Worm (Caenorhabditis elegans): ENCODE data around the gene sdz-36.

Gene sdz-36

DNA sequence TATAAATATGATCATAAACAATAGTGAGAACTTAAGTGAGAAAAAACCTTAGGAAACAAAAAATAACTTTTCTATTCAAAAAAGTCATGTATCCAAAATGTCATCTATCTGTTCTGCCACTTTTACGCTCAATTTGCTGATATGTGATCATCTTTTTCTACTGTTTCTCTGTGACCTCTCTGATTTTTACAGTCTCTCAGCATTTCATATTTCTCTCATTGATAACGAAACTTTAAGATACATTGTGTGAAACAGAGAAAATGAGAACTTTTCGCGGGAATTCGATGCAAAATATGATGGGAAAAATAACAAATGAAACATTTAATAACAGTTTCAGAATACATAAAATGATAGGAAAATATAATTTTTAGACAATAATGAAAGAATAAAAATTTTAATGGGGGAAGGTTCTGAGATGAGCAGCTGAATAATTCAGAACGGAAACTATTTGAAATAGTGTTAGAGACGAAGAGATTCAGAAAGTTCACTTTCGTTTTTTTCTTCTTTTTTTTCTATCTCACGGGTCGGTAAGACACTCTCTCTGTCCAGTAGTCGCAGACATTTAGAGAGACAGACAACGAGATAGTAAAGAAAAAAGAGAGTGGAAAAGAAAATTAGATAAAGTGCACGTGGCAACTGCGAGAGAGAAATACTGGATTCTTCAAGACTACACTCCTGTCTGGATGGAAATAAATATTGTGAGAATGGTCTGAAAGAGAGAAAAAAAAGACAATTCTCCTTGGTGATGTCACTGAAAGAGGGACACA, 13.3 kb upstream of the sdz-36 start (continued):
- TF ChIP-seq pqm-1 (tag; optimal IDR thresholded peaks at IDR 0.05): peak; percentile 53
- no peak for TF ChIP-seq unc-130 (GFP tag; optimal IDR thresholded peaks at IDR 0.05)
- peak; percentile 39 for TF ChIP-seq lin-1 (GFP tag; IDR thresholded peaks at IDR 0.05)
- no peak for TF ChIP-seq gei-8 (GFP tag; optimal IDR thresholded peaks at IDR 0.05)
- TF ChIP-seq nhr-111 (GFP tag; optimal IDR thresholded peaks at IDR 0.05): no peak
- TF ChIP-seq mdt-29 (GFP tag; IDR thresholded peaks at IDR 0.05): no peak
- TF ChIP-seq R02D3.7 (tag; optimal IDR thresholded peaks at IDR 0.05): no peak
- peak; percentile 95 for TF ChIP-seq hlh-30 (tag; optimal IDR thresholded peaks at IDR 0.05; ENCODE audit: insufficient read depth)

DNA sequence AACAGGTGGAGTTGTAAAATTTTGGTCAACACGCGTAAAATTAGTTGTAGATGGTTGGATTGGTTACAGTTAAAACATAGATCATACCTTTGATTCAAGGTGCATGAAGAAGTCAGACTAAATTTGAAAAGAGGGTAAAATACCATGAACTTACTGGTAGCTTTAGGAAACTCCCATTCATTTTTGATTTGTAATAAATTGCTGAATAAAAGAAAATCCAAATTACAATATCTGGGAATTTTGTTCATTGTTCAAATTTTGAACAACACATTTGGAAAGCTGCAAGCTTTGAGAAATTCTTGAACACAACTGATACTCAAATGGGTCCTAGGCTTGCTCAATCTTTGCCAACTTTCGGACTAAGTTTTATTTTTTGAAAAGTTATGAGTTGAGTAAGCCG, 12.7 kb upstream of the sdz-36 start:
- no peak for TF ChIP-seq nhr-111 (GFP tag; optimal IDR thresholded peaks at IDR 0.05)
- TF ChIP-seq aha-1 (tag): peak; percentile 91
- no peak for TF ChIP-seq T26A8.4 (GFP tag; IDR thresholded peaks at IDR 0.05)

DNA sequence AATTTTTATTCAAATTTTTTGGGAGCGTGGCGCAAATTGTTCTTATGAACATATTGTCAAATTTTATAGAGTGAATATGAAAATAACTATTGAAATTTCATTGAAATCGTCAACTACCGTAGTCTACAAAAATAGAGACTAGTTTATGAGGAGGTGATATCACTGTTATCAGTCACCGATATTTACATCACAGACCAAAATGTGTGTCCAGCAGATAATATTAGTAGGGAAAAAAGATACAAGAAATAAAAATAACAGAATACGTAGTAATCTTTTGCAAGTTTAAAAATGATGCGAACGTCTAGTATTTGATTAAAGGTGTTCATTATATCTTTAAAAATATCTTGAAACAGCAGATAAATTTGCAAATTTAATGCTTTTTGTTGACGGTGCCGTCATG, 11.4 kb upstream of the sdz-36 start:
- no peak for TF ChIP-seq egl-27 (tag; optimal IDR thresholded peaks at IDR 0.05)
- no peak for TF ChIP-seq lsy-2 (tag; optimal IDR thresholded peaks at IDR 0.05)
- TF ChIP-seq daf-16 (GFP tag; optimal IDR thresholded peaks at IDR 0.05): no peak
- TF ChIP-seq daf-16 (tag; optimal IDR thresholded peaks at IDR 0.05): peak; percentile 67

DNA sequence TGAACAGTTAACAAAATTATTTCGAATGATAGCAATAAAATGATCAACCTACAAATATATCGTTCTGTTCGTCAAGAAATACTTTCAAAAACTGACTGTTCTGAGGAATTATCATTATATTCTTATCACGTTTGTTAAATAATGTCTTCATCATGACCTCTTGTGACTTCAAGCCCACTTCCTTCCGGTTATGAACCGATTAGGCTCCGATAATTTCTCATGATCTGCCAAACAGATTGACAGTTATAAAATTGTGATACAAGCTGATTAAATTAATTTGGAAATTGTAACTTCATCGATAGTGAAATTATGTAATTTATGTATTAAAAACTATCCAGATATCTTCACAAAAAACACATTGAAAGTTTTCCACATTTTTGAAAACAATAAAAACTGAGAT, 9.9 kb upstream of the sdz-36 start, which contains the start of gene ins-8:
TSS of gene ins-8 (minus strand) at position 101 of the 400 bp plus-strand sequence.
- no peak for TF ChIP-seq nhr-77 (tag; optimal IDR thresholded peaks at IDR 0.05)
- no peak for TF ChIP-seq mdt-29 (GFP tag; IDR thresholded peaks at IDR 0.05)
- no peak for TF ChIP-seq ztf-7 (tag; optimal IDR thresholded peaks at IDR 0.05)
- no peak for TF ChIP-seq tra-1 (GFP tag; IDR thresholded peaks at IDR 0.05)
- TF ChIP-seq nhr-48 (tag; optimal IDR thresholded peaks at IDR 0.05): no peak
- TF ChIP-seq ceh-82 (tag; optimal IDR thresholded peaks at IDR 0.05): no peak
- TF ChIP-seq gei-8 (GFP tag; optimal IDR thresholded peaks at IDR 0.05): no peak
- no peak for TF ChIP-seq nhr-102 (tag; optimal IDR thresholded peaks at IDR 0.05)
- TF ChIP-seq ceh-62 (tag; optimal IDR thresholded peaks at IDR 0.05): no peak
- no peak for TF ChIP-seq lir-3 (tag; optimal IDR thresholded peaks at IDR 0.05)

DNA sequence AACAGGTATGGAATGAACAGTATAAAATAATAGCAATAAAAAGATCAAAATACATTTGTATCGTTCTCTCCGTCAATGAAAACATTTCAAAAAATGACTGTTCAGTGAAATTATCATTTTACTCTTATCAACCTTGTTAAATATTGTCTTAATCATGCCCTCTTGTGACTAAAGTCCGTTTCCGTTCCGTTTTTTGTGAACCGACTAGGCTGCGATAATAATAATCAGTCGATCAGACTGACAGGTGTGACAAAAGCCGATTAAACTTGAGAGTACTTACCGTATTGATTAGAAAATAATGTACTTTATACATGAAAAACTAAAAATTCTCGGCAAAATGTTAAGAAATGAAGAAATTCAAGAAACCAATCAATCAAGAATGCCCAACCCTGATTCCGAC, 8.2 kb upstream of the sdz-36 start, which contains the start of gene ins-7:
TSS of gene ins-7 (minus strand) at position 332 of the 400 bp plus-strand sequence.
- TF ChIP-seq ZK546.5 (tag; optimal IDR thresholded peaks at IDR 0.05) (no peak), mdl-1 (tag; optimal IDR thresholded peaks at IDR 0.05) (no peak), aha-1 (tag) (no peak), mdt-29 (GFP tag; IDR thresholded peaks at IDR 0.05) (no peak), skn-1 (tag; optimal IDR thresholded peaks at IDR 0.05) (no peak), ces-1 (GFP tag; optimal IDR thresholded peaks at IDR 0.05) (no peak), ceh-44 (GFP tag; IDR thresholded peaks at IDR 0.05) (no peak), dpl-1 (GFP tag; optimal IDR thresholded peaks at IDR 0.05) (no peak), nhr-25 (tag; optimal IDR thresholded peaks at IDR 0.05; ENCODE audit: borderline replicate concordance, insufficient read depth) (no peak), zip-11 (GFP tag; IDR thresholded peaks at IDR 0.05) (no peak), tag-97 (GFP tag; IDR thresholded peaks at IDR 0.05) (no peak), lin-39 (tag; optimal IDR thresholded peaks at IDR 0.05) (no peak), ceh-28 (tag; optimal IDR thresholded peaks at IDR 0.05) (no peak), D1046.2 (GFP tag; IDR thresholded peaks at IDR 0.05) (no peak), sdz-12 (GFP tag; optimal IDR thresholded peaks at IDR 0.05) (no peak), lim-7 (GFP tag; IDR thresholded peaks at IDR 0.05) (no peak), set-16 (GFP tag; IDR thresholded peaks at IDR 0.05) (no peak), hmg-1.1 (GFP tag; IDR thresholded peaks at IDR 0.05) (no peak), nhr-111 (GFP tag; optimal IDR thresholded peaks at IDR 0.05) (no peak), nhr-77 (tag; optimal IDR thresholded peaks at IDR 0.05) (no peak), unc-130 (GFP tag; optimal IDR thresholded peaks at IDR 0.05) (no peak), dmd-6 (GFP tag; IDR thresholded peaks at IDR 0.05) (peak; percentile 93), rbr-2 (tag; optimal IDR thresholded peaks at IDR 0.05) (no peak), nhr-102 (tag; optimal IDR thresholded peaks at IDR 0.05) (no peak), nhr-6 (tag; optimal IDR thresholded peaks at IDR 0.05) (no peak), nhr-41 (GFP tag; IDR thresholded peaks at IDR 0.05) (no peak), daf-16 (GFP tag; optimal IDR thresholded peaks at IDR 0.05) (peak in 1 of 2 experiments; percentile 9), daf-16 (tag; optimal IDR thresholded peaks at IDR 0.05) (no peak), arid-1 (GFP tag; conservative IDR thresholded peaks at IDR 0.05) (no peak)

All from whole organism, L4 larva.